Fruit fly (Drosophila melanogaster) whole organism, embryonic: Measurements from ENCODE around the gene CG34116.

Source experiments
- Atf-2 ChIP-seq: fragments of 200-800 bp; sonication (Bioruptor generic); optimal IDR thresholded peaks from 2 replicates; lab custom pipeline; 2016; ENCODE audit warnings: missing biosample characterization, missing genetic modification characterization
- Bdp1 ChIP-seq: fragments of 200-800 bp; sonication (Bioruptor generic); optimal IDR thresholded peaks from 3 replicates; lab custom pipeline; 2016; ENCODE audit warnings: missing biosample characterization, missing genetic modification characterization
- Blimp-1 ChIP-seq: fragments of 200-800 bp; sonication (Bioruptor generic); optimal IDR thresholded peaks from 3 replicates; lab custom pipeline; 2018; ENCODE audit warnings: missing biosample characterization, missing genetic modification characterization, mild to moderate bottlenecking, moderate library complexity, missing genetic modification reagents
- CG15011 ChIP-seq: fragments of 200-800 bp; sonication (Bioruptor generic); optimal IDR thresholded peaks from 3 replicates; lab custom pipeline; 2018; ENCODE audit warnings: missing biosample characterization, mild to moderate bottlenecking, missing genetic modification characterization
- CG15514 ChIP-seq: fragments of 200-800 bp; sonication (Bioruptor generic); optimal IDR thresholded peaks from 3 replicates; lab custom pipeline; 2017; ENCODE audit warnings: missing biosample characterization, missing genetic modification characterization, mild to moderate bottlenecking, moderate library complexity, missing genetic modification reagents
- CG1647 ChIP-seq: fragments of 200-800 bp; sonication (Bioruptor generic); optimal IDR thresholded peaks from 3 replicates; lab custom pipeline; 2016; ENCODE audit warnings: missing biosample characterization, missing genetic modification characterization
- CG17802 ChIP-seq: fragments of 200-800 bp; sonication (Bioruptor generic); optimal IDR thresholded peaks from 2 replicates; lab custom pipeline; 2018; ENCODE audit warnings: missing biosample characterization, mild to moderate bottlenecking, missing genetic modification characterization, moderate library complexity
- CG18619 ChIP-seq: fragments of 200-800 bp; sonication (Bioruptor generic); optimal IDR thresholded peaks from 3 replicates; lab custom pipeline; 2017; ENCODE audit warnings: missing biosample characterization, mild to moderate bottlenecking, missing genetic modification characterization
- CG2875 ChIP-seq: fragments of 200-800 bp; sonication (Bioruptor generic); optimal IDR thresholded peaks from 2 replicates; lab custom pipeline; 2017; ENCODE audit warnings: missing biosample characterization, mild to moderate bottlenecking, missing genetic modification characterization, missing genetic modification reagents
- CG31441 ChIP-seq: fragments of 200-800 bp; sonication (Bioruptor generic); IDR thresholded peaks from 2 replicates; pipeline ENCODE4 v1.3.6; 2022; ENCODE audit warnings: missing biosample characterization, missing genetic modification characterization
- CG3407 ChIP-seq: fragments of 200-800 bp; sonication (Bioruptor generic); optimal IDR thresholded peaks from 2 replicates; lab custom pipeline; 2018; ENCODE audit warnings: missing biosample characterization, mild to moderate bottlenecking, missing genetic modification characterization
- CG5953 ChIP-seq: fragments of 200-800 bp; sonication (Bioruptor generic); IDR thresholded peaks from 2 replicates; pipeline ENCODE4 v1.3.6; 2022; ENCODE audit warnings: missing biosample characterization, missing genetic modification characterization
- CG7963 ChIP-seq: fragments of 200-800 bp; sonication (Bioruptor generic); IDR thresholded peaks from 3 replicates; pipeline ENCODE4 v1.3.6; 2022; ENCODE audit warnings: missing biosample characterization, missing genetic modification characterization; ENCODE audit not compliant: partially characterized antibody
- CG8388 ChIP-seq: fragments of 200-800 bp; sonication (Bioruptor generic); optimal IDR thresholded peaks from 2 replicates; lab custom pipeline; 2019; ENCODE audit warnings: missing biosample characterization, mild to moderate bottlenecking, missing genetic modification characterization, moderate library complexity
- CG8765 ChIP-seq: fragments of 200-800 bp; sonication (Bioruptor generic); IDR thresholded peaks from 2 replicates; pipeline ENCODE4 v1.3.6; 2022; ENCODE audit warnings: missing biosample characterization, missing genetic modification characterization
- Dll ChIP-seq: fragments of 200-800 bp; sonication (Bioruptor generic); IDR thresholded peaks from 4 replicates; pipeline ENCODE4 v1.3.6; 2022; ENCODE audit warnings: missing biosample characterization, missing genetic modification characterization; ENCODE audit not compliant: partially characterized antibody
- E2f2 ChIP-seq: fragments of 200-800 bp; sonication (Bioruptor generic); IDR thresholded peaks from 2 replicates; pipeline ENCODE4 v1.3.6; 2022; ENCODE audit warnings: missing biosample characterization, missing genetic modification characterization
- Ets65A ChIP-seq: fragments of 200-800 bp; sonication (Bioruptor generic); peaks from one replicate; lab custom pipeline; 2016; ENCODE audit warnings: missing biosample characterization, missing genetic modification characterization
- Fer1 ChIP-seq: fragments of 200-800 bp; sonication (Bioruptor generic); optimal IDR thresholded peaks from 2 replicates; lab custom pipeline; 2017; ENCODE audit warnings: missing biosample characterization, mild to moderate bottlenecking, missing genetic modification characterization
- Fer2 ChIP-seq: fragments of 200-800 bp; sonication (Bioruptor generic); optimal IDR thresholded peaks from 2 replicates; lab custom pipeline; 2018; ENCODE audit warnings: missing biosample characterization, mild to moderate bottlenecking, missing genetic modification characterization, moderate library complexity
- Mes4 ChIP-seq: fragments of 200-800 bp; sonication (Bioruptor generic); optimal IDR thresholded peaks from 2 replicates; lab custom pipeline; 2016; ENCODE audit warnings: missing biosample characterization, missing genetic modification characterization
- Myb ChIP-seq: fragments of 200-800 bp; sonication (Bioruptor generic); optimal IDR thresholded peaks from 2 replicates; lab custom pipeline; 2016; ENCODE audit warnings: missing biosample characterization, missing genetic modification characterization
- NFAT ChIP-seq: fragments of 200-800 bp; sonication (Bioruptor generic); IDR thresholded peaks from 2 replicates; pipeline ENCODE4 v1.3.6; 2022; ENCODE audit warnings: missing biosample characterization, missing genetic modification characterization
- Nf-YB ChIP-seq: fragments of 200-800 bp; sonication (Bioruptor generic); optimal IDR thresholded peaks from 3 replicates; lab custom pipeline; 2019; ENCODE audit warnings: missing biosample characterization, mild to moderate bottlenecking, missing genetic modification characterization, moderate library complexity
- Oli ChIP-seq: fragments of 200-800 bp; sonication (Bioruptor generic); optimal IDR thresholded peaks from 2 replicates; lab custom pipeline; 2018; ENCODE audit warnings: missing biosample characterization, mild to moderate bottlenecking, missing genetic modification characterization, moderate library complexity
- Usf ChIP-seq: fragments of 200-800 bp; sonication (Bioruptor generic); optimal IDR thresholded peaks from 2 replicates; lab custom pipeline; 2017; ENCODE audit warnings: missing genotype, missing biosample characterization, missing genetic modification characterization
- YL-1 ChIP-seq: fragments of 200-800 bp; sonication (Bioruptor generic); optimal IDR thresholded peaks from 3 replicates; lab custom pipeline; 2017; ENCODE audit warnings: missing biosample characterization, mild to moderate bottlenecking, missing genetic modification characterization
- ato ChIP-seq: fragments of 200-800 bp; sonication (Bioruptor generic); IDR thresholded peaks from 2 replicates; pipeline ENCODE4 v1.3.6; 2022; ENCODE audit warnings: missing biosample characterization, missing genetic modification characterization; ENCODE audit not compliant: partially characterized antibody
- bab2 ChIP-seq: fragments of 200-800 bp; sonication (Bioruptor generic); optimal IDR thresholded peaks from 2 replicates; lab custom pipeline; 2016; ENCODE audit warnings: missing biosample characterization, missing genetic modification characterization
- croc ChIP-seq: fragments of 200-800 bp; sonication (Bioruptor generic); conservative IDR thresholded peaks from 3 replicates; pipeline ENCODE4 v1.3.6; 2022; ENCODE audit warnings: missing biosample characterization, missing genetic modification characterization
- ewg ChIP-seq: fragments of 200-800 bp; sonication (Bioruptor generic); optimal IDR thresholded peaks from 3 replicates; lab custom pipeline; 2017; ENCODE audit warnings: mild to moderate bottlenecking, missing biosample characterization, missing genetic modification reagents, missing genetic modification characterization
- fd96Cb ChIP-seq: fragments of 200-800 bp; sonication (Bioruptor generic); optimal IDR thresholded peaks from 2 replicates; lab custom pipeline; 2018; ENCODE audit warnings: missing biosample characterization, mild to moderate bottlenecking, missing genetic modification characterization, moderate library complexity
- fu2 ChIP-seq: fragments of 200-800 bp; sonication (Bioruptor generic); optimal IDR thresholded peaks from 2 replicates; lab custom pipeline; 2016; ENCODE audit warnings: missing biosample characterization, missing genetic modification characterization
- kni ChIP-seq: fragments of 200-800 bp; sonication (Bioruptor generic); optimal IDR thresholded peaks from 3 replicates; lab custom pipeline; 2017; ENCODE audit warnings: mild to moderate bottlenecking, missing biosample characterization, missing genetic modification reagents, missing genetic modification characterization
- lbe ChIP-seq: fragments of 200-800 bp; sonication (Bioruptor generic); optimal IDR thresholded peaks from 2 replicates; lab custom pipeline; 2016; ENCODE audit warnings: missing biosample characterization, mild to moderate bottlenecking, missing genetic modification characterization
- nom ChIP-seq: fragments of 200-800 bp; sonication (Bioruptor generic); optimal IDR thresholded peaks from 2 replicates; lab custom pipeline; 2017; ENCODE audit warnings: missing biosample characterization, missing genetic modification characterization, mild to moderate bottlenecking, moderate library complexity, missing genetic modification reagents
- p53 ChIP-seq: fragments of 200-800 bp; sonication (Bioruptor generic); optimal IDR thresholded peaks from 2 replicates; lab custom pipeline; 2016; ENCODE audit warnings: missing biosample characterization, missing genetic modification characterization
- pho ChIP-seq: fragments of 200-800 bp; sonication (Bioruptor generic); optimal IDR thresholded peaks from 2 replicates; lab custom pipeline; 2016; ENCODE audit warnings: missing biosample characterization, missing genetic modification characterization
- sens ChIP-seq: fragments of 200-800 bp; sonication (Bioruptor generic); peaks from one replicate; lab custom pipeline; 2016; ENCODE audit warnings: missing biosample characterization, missing genetic modification characterization
- slp2 ChIP-seq: fragments of 200-800 bp; sonication (Bioruptor generic); optimal IDR thresholded peaks from 2 replicates; lab custom pipeline; 2016; ENCODE audit warnings: missing biosample characterization, missing genetic modification characterization
- so ChIP-seq: fragments of 200-800 bp; sonication (Bioruptor generic); IDR thresholded peaks from 3 replicates; pipeline ENCODE4 v1.3.6; 2022; ENCODE audit warnings: missing biosample characterization, missing genetic modification characterization
- sob ChIP-seq: fragments of 200-800 bp; sonication (Bioruptor generic); IDR thresholded peaks from 2 replicates; pipeline ENCODE4 v1.3.6; 2022; ENCODE audit warnings: missing biosample characterization, missing genetic modification characterization
- stc ChIP-seq: fragments of 200-800 bp; sonication (Bioruptor generic); IDR thresholded peaks from 2 replicates; pipeline ENCODE4 v1.3.6; 2022; ENCODE audit warnings: missing biosample characterization, missing genetic modification characterization
- tin ChIP-seq: fragments of 200-800 bp; sonication (Bioruptor generic); optimal IDR thresholded peaks from 3 replicates; lab custom pipeline; 2016; ENCODE audit warnings: missing biosample characterization, missing genetic modification characterization
- tna ChIP-seq: fragments of 200-800 bp; sonication (Bioruptor generic); IDR thresholded peaks from 2 replicates; pipeline ENCODE4 v1.3.6; 2022; ENCODE audit warnings: missing biosample characterization, missing genetic modification characterization; ENCODE audit not compliant: partially characterized antibody
- tup ChIP-seq: fragments of 200-800 bp; sonication (Bioruptor generic); optimal IDR thresholded peaks from 2 replicates; lab custom pipeline; 2016; ENCODE audit warnings: missing biosample characterization, mild to moderate bottlenecking, missing genetic modification characterization, moderate library complexity
- yki ChIP-seq: fragments of >200 bp; optimal IDR thresholded peaks from 3 replicates; lab custom pipeline; 2018
- zen2 ChIP-seq: fragments of 200-800 bp; sonication (Bioruptor generic); IDR thresholded peaks from 3 replicates; pipeline ENCODE4 v1.3.6; 2022; ENCODE audit warnings: missing biosample characterization, missing genetic modification characterization; ENCODE audit not compliant: partially characterized antibody

The CG34116 gene

DNA sequence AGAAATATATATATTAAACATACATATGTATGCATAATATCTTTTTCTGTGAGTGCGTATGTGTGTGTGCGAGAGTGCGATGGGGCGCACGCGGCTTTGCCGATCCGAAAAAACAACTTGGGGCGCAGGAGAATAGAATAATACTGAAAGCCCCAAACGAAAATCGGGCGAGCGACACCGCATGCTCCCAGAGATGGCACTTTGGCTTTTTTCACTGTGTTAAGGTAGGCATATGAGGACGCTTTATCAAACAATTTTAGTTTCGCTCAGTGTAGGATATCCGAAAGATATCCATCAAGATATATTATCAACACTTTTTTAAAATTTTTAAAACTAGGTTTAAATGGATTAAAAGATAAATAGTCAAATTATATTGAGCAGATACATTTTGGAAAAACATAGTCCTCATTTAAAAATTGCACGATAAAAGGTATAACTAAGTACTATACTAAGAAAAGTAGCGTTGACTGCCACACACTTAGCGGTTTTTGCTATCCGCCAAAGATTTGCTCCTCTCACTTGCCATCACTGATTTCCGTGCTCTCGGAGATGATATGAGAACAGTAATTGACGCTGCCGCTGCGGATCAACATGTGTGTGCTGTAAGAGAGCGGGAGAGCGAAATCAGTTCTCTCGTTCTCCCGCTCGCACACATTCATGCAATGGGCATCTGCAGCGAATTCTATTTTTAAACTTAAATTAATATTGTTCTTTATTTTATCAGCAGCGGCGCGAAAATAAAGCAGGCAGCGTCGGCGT lies 14.7 kb downstream of the CG34116 start (continued):
- TF ChIP-seq Dll (GFP tag; lab: Robert Waterston, UW), result no peak
- 0 out of 3 replicates have a peak, but pooled peaks have one; percentile 29 for TF ChIP-seq so
- peak; percentile 55 for TF ChIP-seq ewg
- peak; percentile 37; the same call in 2 of the 3 replicates for TF ChIP-seq croc (GFP tag; lab: Robert Waterston, UW)
- no peak for TF ChIP-seq CG8765 (GFP tag; lab: Robert Waterston, UW)
- peak; percentile 42 for TF ChIP-seq p53 (GFP tag; lab: Kevin White, UChicago)
- TF ChIP-seq Atf-2, result peak; percentile 69
- no peak for TF ChIP-seq CG5953 (GFP tag; lab: Robert Waterston, UW)
- peak; percentile 40 for TF ChIP-seq Bdp1 (GFP tag; lab: Kevin White, UChicago)
- peak; percentile 29; the same call in 1 of the 2 replicates for TF ChIP-seq NFAT (GFP tag; lab: Robert Waterston, UW)
- peak; percentile 4 for TF ChIP-seq Mes4 (GFP tag; lab: Kevin White, UChicago)
- TF ChIP-seq E2f2, result peak; percentile 17
- peak; percentile 58 for TF ChIP-seq CG18619
- peak; percentile 34 for TF ChIP-seq Blimp-1
- peak; percentile 44 for TF ChIP-seq Nf-YB
- TF ChIP-seq Oli (tag; lab: Kevin White, UChicago), result peak; percentile 74
- TF ChIP-seq slp2 (GFP tag; lab: Kevin White, UChicago), result peak; percentile 38
- TF ChIP-seq CG2875 (GFP tag; lab: Kevin White, UChicago), result no peak
- peak; percentile 49 for TF ChIP-seq Fer1
- peak; percentile 47 for TF ChIP-seq tup (GFP tag; lab: Kevin White, UChicago)
- peak; percentile 33 for TF ChIP-seq CG17802 (tag; lab: Kevin White, UChicago)
- peak; percentile 56 for TF ChIP-seq CG15011
- TF ChIP-seq Fer2 (tag; lab: Kevin White, UChicago), result peak; percentile 53
- peak; percentile 47 for TF ChIP-seq CG8388 (GFP tag; lab: Kevin White, UChicago)
- peak; percentile 32 for TF ChIP-seq bab2 (GFP tag; lab: Kevin White, UChicago)
- TF ChIP-seq lbe (GFP tag; lab: Kevin White, UChicago), result peak; percentile 3
- peak; percentile 73 for TF ChIP-seq Usf
- TF ChIP-seq stc (GFP tag; lab: Robert Waterston, UW), result peak; percentile 25; the same call in 1 of the 2 replicates
- TF ChIP-seq tin (GFP tag; lab: Kevin White, UChicago), result peak; percentile 69
- peak; percentile 69 for TF ChIP-seq pho
- TF ChIP-seq tna (GFP tag; lab: Robert Waterston, UW), result peak; percentile 21; the same call in 1 of the 2 replicates
- peak; percentile 22 for TF ChIP-seq Myb (GFP tag; lab: Kevin White, UChicago)
- TF ChIP-seq ato (GFP tag; lab: Robert Waterston, UW), result peak; percentile 45; the same call in 1 of the 2 replicates
- peak; percentile 33; the same call in 1 of the 2 replicates for TF ChIP-seq sob (GFP tag; lab: Robert Waterston, UW)
- peak; percentile 38 for TF ChIP-seq CG3407
- peak; percentile 46 for TF ChIP-seq CG15514 (GFP tag; lab: Kevin White, UChicago)
- TF ChIP-seq CG31441 (GFP tag; lab: Robert Waterston, UW), result peak; percentile 54; the same call in 1 of the 2 replicates
- TF ChIP-seq nom (GFP tag; lab: Kevin White, UChicago), result no peak
- TF ChIP-seq sens (GFP tag; lab: Kevin White, UChicago), result peak; percentile 90
- peak; percentile 21 for TF ChIP-seq yki
- TF ChIP-seq kni (GFP tag; lab: Kevin White, UChicago), result no peak
- TF ChIP-seq Ets65A, result peak; percentile 96
- no peak for TF ChIP-seq CG7963
- TF ChIP-seq YL-1 (GFP tag; lab: Kevin White, UChicago), result no peak
- TF ChIP-seq fd96Cb (tag; lab: Kevin White, UChicago), result peak; percentile 67
- peak; percentile 24 for TF ChIP-seq CG1647 (GFP tag; lab: Kevin White, UChicago)
- TF ChIP-seq zen2, result no peak; the same call in 2 of the 3 replicates
- TF ChIP-seq fu2 (GFP tag; lab: Kevin White, UChicago), result peak; percentile 58
